Worm (Caenorhabditis elegans) whole organism, late embryonic: ENCODE data around the gene syx-16.

Source experiments
- C08G9.2 ChIP-seq: sonication (generic microtip); optimal IDR thresholded peaks from 2 replicates; lab custom pipeline; 2016; ENCODE audit warnings: mild to moderate bottlenecking, missing genetic modification characterization, moderate library complexity, missing compliant biosample characterization
- F13H6.1 ChIP-seq: sonication (generic microtip); optimal IDR thresholded peaks from 2 replicates; lab custom pipeline; 2016; ENCODE audit warnings: missing genetic modification characterization, missing compliant biosample characterization
- K02D7.2 ChIP-seq: sonication (generic microtip); optimal IDR thresholded peaks from 2 replicates; lab custom pipeline; 2017; ENCODE audit warnings: mild to moderate bottlenecking, missing genetic modification characterization, missing compliant biosample characterization
- K09A11.1 ChIP-seq: sonication (generic microtip); optimal IDR thresholded peaks from 2 replicates; lab custom pipeline; 2017; ENCODE audit warnings: antibody characterized with exemption, mild to moderate bottlenecking, missing genetic modification characterization, missing compliant biosample characterization; ENCODE audit not compliant: insufficient read depth
- ahr-1 ChIP-seq: sonication (generic microtip); optimal IDR thresholded peaks from 2 replicates; lab custom pipeline; 2016; ENCODE audit warnings: missing genetic modification characterization, missing compliant biosample characterization
- ceh-24 ChIP-seq: sonication (generic microtip); optimal IDR thresholded peaks from 2 replicates; lab custom pipeline; 2016; ENCODE audit warnings: mild to moderate bottlenecking, missing genetic modification characterization, missing compliant biosample characterization
- ceh-34 ChIP-seq: sonication (generic microtip); optimal IDR thresholded peaks from 2 replicates; lab custom pipeline; 2016; ENCODE audit warnings: mild to moderate bottlenecking, missing genetic modification characterization, missing compliant biosample characterization
- ceh-45 ChIP-seq: fragments of 200-800 bp; sonication (Bioruptor generic); IDR thresholded peaks from 2 replicates; pipeline ENCODE4 v1.3.6; 2022; ENCODE audit warnings: missing genetic modification reagents, missing genetic modification characterization, missing compliant biosample characterization
- ceh-48 ChIP-seq: sonication (generic microtip); optimal IDR thresholded peaks from 2 replicates; lab custom pipeline; 2016; ENCODE audit warnings: missing genetic modification characterization, inconsistent platforms, missing compliant biosample characterization
- che-1 ChIP-seq: sonication (generic microtip); optimal IDR thresholded peaks from 2 replicates; lab custom pipeline; 2016; ENCODE audit warnings: mild to moderate bottlenecking, missing genetic modification characterization, missing compliant biosample characterization
- dve-1 ChIP-seq: sonication (generic microtip); optimal IDR thresholded peaks from 2 replicates; lab custom pipeline; 2017; ENCODE audit warnings: antibody characterized with exemption, mild to moderate bottlenecking, missing genetic modification characterization, missing compliant biosample characterization
- elt-4 ChIP-seq: sonication (generic microtip); optimal IDR thresholded peaks from 2 replicates; lab custom pipeline; 2016; ENCODE audit warnings: missing genetic modification characterization, missing compliant biosample characterization
- ets-4 ChIP-seq: sonication (generic microtip); optimal IDR thresholded peaks from 2 replicates; lab custom pipeline; 2016; ENCODE audit warnings: missing genetic modification characterization, missing compliant biosample characterization
- fax-1 ChIP-seq: sonication (generic microtip); optimal IDR thresholded peaks from 2 replicates; lab custom pipeline; 2016; ENCODE audit warnings: missing genotype, missing genetic modification characterization, missing compliant biosample characterization
- fkh-10 ChIP-seq: fragments of 150-350 bp; optimal IDR thresholded peaks from 2 replicates; lab custom pipeline; 2014; ENCODE audit warnings: missing biosample characterization, missing genetic modification reagents, missing genetic modification characterization
- fkh-6 ChIP-seq: sonication (generic microtip); optimal IDR thresholded peaks from 2 replicates; lab custom pipeline; 2016; ENCODE audit warnings: missing genetic modification characterization, missing compliant biosample characterization
- gmeb-2 ChIP-seq: sonication (generic microtip); optimal IDR thresholded peaks from 2 replicates; lab custom pipeline; 2016; ENCODE audit warnings: missing genetic modification characterization, inconsistent platforms, missing compliant biosample characterization
- hlh-13 ChIP-seq: fragments of 200-800 bp; sonication (Bioruptor generic); optimal IDR thresholded peaks from 2 replicates; lab custom pipeline; 2018; ENCODE audit warnings: mild to moderate bottlenecking, missing genetic modification characterization, missing compliant biosample characterization
- hlh-15 ChIP-seq: sonication (generic microtip); optimal IDR thresholded peaks from 2 replicates; lab custom pipeline; 2016; ENCODE audit warnings: missing genetic modification characterization, missing compliant biosample characterization
- hlh-30 ChIP-seq: sonication (generic microtip); optimal IDR thresholded peaks from 2 replicates; lab custom pipeline; 2017; ENCODE audit warnings: antibody characterized with exemption, missing genetic modification characterization, missing compliant biosample characterization; ENCODE audit not compliant: insufficient read depth
- lin-11 ChIP-seq: fragments of 200-800 bp; sonication (Bioruptor generic); optimal IDR thresholded peaks from 2 replicates; lab custom pipeline; 2018; ENCODE audit warnings: mild to moderate bottlenecking, missing genetic modification characterization, missing compliant biosample characterization
- mec-3 ChIP-seq: sonication (generic microtip); optimal IDR thresholded peaks from 2 replicates; lab custom pipeline; 2016; ENCODE audit warnings: borderline replicate concordance, missing genetic modification characterization, missing compliant biosample characterization
- nfya-1 ChIP-seq: sonication (generic microtip); optimal IDR thresholded peaks from 2 replicates; lab custom pipeline; 2017; ENCODE audit warnings: missing genetic modification characterization, mild to moderate bottlenecking, missing compliant biosample characterization, antibody characterized with exemption, moderate library complexity
- nhr-11 ChIP-seq: fragments of 150-350 bp; optimal IDR thresholded peaks from 2 replicates; lab custom pipeline; 2014; ENCODE audit warnings: missing biosample characterization, missing genetic modification characterization
- nhr-232 ChIP-seq: sonication (generic microtip); optimal IDR thresholded peaks from 2 replicates; lab custom pipeline; 2016; ENCODE audit warnings: missing genetic modification characterization, missing compliant biosample characterization
- odd-2 ChIP-seq: sonication (generic microtip); optimal IDR thresholded peaks from 2 replicates; lab custom pipeline; 2017; ENCODE audit warnings: antibody characterized with exemption, mild to moderate bottlenecking, missing genetic modification characterization, missing compliant biosample characterization
- pag-3 ChIP-seq: sonication (generic microtip); optimal IDR thresholded peaks from 2 replicates; lab custom pipeline; 2016; ENCODE audit warnings: missing compliant biosample characterization, missing genetic modification characterization, borderline replicate concordance
- pax-1 ChIP-seq: fragments of 150-350 bp; optimal IDR thresholded peaks from 2 replicates; lab custom pipeline; 2014; ENCODE audit warnings: missing biosample characterization, missing genetic modification characterization
- pha-2 ChIP-seq: sonication (generic microtip); optimal IDR thresholded peaks from 2 replicates; lab custom pipeline; 2017; ENCODE audit warnings: mild to moderate bottlenecking, missing genetic modification characterization, missing compliant biosample characterization
- pha-4 ChIP-seq: fragments of 150-350 bp; optimal IDR thresholded peaks from 2 replicates; lab custom pipeline; 2018; ENCODE audit warnings: missing biosample characterization, missing genetic modification reagents, missing genetic modification characterization
- pqm-1 ChIP-seq: sonication (generic microtip); optimal IDR thresholded peaks from 2 replicates; lab custom pipeline; 2016; ENCODE audit warnings: missing genetic modification characterization, missing compliant biosample characterization
- pros-1 ChIP-seq: fragments of 150-350 bp; optimal IDR thresholded peaks from 2 replicates; lab custom pipeline; 2014; ENCODE audit warnings: missing biosample characterization, missing genetic modification reagents, missing genetic modification characterization
- ref-2 ChIP-seq: sonication (generic microtip); optimal IDR thresholded peaks from 2 replicates; lab custom pipeline; 2016; ENCODE audit warnings: missing genetic modification characterization, missing compliant biosample characterization
- sdc-2 ChIP-seq: sonication (generic microtip); optimal IDR thresholded peaks from 2 replicates; lab custom pipeline; 2016; ENCODE audit warnings: missing genotype, missing genetic modification characterization, missing compliant biosample characterization
- sox-2 ChIP-seq: fragments of 200-800 bp; sonication (Bioruptor generic); IDR thresholded peaks from 2 replicates; pipeline ENCODE4 v1.3.6; 2022; ENCODE audit warnings: missing genetic modification reagents, missing genetic modification characterization, missing compliant biosample characterization
- sox-4 ChIP-seq: sonication (generic microtip); optimal IDR thresholded peaks from 2 replicates; lab custom pipeline; 2017; ENCODE audit warnings: mild to moderate bottlenecking, missing genetic modification characterization, inconsistent platforms, missing compliant biosample characterization
- syd-9 ChIP-seq: sonication (generic microtip); optimal IDR thresholded peaks from 2 replicates; lab custom pipeline; 2016; ENCODE audit warnings: mild to moderate bottlenecking, missing genetic modification characterization, moderate library complexity, missing compliant biosample characterization
- tbx-7 ChIP-seq: sonication (generic microtip); optimal IDR thresholded peaks from 2 replicates; lab custom pipeline; 2016; ENCODE audit warnings: missing genotype, missing genetic modification characterization, missing compliant biosample characterization
- unc-3 ChIP-seq, 2 experiments: fragments of 200-800 bp in 1 of 2; sonication (Bioruptor generic) in 1 of 2; sonication (generic microtip) in 1 of 2; conservative IDR thresholded peaks in 1 of 2; optimal IDR thresholded peaks in 1 of 2; 2 replicates each; pipeline versions ENCODE4 v1.3.6 to Lab custom; 2016 to 2022; ENCODE audit warnings: missing compliant biosample characterization in 2 of 2, missing genetic modification characterization in 2 of 2, missing genetic modification reagents in 1 of 2
- unc-42 ChIP-seq: sonication (generic microtip); optimal IDR thresholded peaks from 2 replicates; lab custom pipeline; 2016; ENCODE audit warnings: missing genotype, missing genetic modification characterization, missing compliant biosample characterization
- unc-55 ChIP-seq: sonication (generic microtip); optimal IDR thresholded peaks from 2 replicates; lab custom pipeline; 2017; ENCODE audit warnings: missing biosample characterization, missing genetic modification reagents, missing genetic modification characterization
- ztf-16 ChIP-seq: sonication (generic microtip); optimal IDR thresholded peaks from 2 replicates; lab custom pipeline; 2017; ENCODE audit warnings: missing genetic modification characterization, missing compliant biosample characterization

Gene syx-16

DNA sequence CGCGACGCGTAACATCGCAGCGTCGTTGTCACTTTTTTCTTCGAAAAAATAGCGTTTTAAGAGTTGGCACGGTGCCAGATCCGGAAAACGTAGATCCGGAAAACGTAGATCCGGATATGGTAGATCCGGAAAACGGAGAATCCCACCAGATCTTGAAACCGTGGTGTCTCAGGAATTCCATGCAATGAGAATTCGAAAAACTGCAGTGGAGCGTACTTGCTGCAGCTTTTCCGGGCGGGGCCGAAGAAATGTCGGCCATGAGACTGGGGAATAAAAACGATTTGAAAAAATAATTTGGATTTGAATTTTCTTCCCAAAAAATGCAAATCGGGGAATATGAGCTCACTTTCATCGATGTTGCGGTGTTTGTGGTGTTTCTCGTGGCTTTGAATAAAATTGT is 36.4 kb downstream of the syx-16 start, which contains the start of gene K10D2.5 (continued):
- TF ChIP-seq sox-2: peak; percentile 23
- TF ChIP-seq unc-42: peak; percentile 87
- peak; percentile 91 for TF ChIP-seq F13H6.1
- TF ChIP-seq sdc-2 (tag; lab: Kevin White, UChicago): peak; percentile 79
- TF ChIP-seq hlh-15 (tag; lab: Kevin White, UChicago): peak; percentile 52
- peak; percentile 80 for TF ChIP-seq ahr-1 (tag; lab: Kevin White, UChicago)
- TF ChIP-seq nhr-232 (tag; lab: Kevin White, UChicago): peak; percentile 25
- TF ChIP-seq ref-2 (tag; lab: Kevin White, UChicago): peak; percentile 99
- peak; percentile 49 for TF ChIP-seq pax-1 (tag; lab: Kevin White, UChicago)
- TF ChIP-seq syd-9 (tag; lab: Kevin White, UChicago): peak; percentile 82
- TF ChIP-seq ets-4 (tag; lab: Kevin White, UChicago): peak; percentile 100
- TF ChIP-seq ceh-34 (tag; lab: Kevin White, UChicago): peak; percentile 94
- TF ChIP-seq pha-2: no peak
- peak; percentile 91 for TF ChIP-seq elt-4 (tag; lab: Kevin White, UChicago)
- peak; percentile 85 for TF ChIP-seq fkh-6 (tag; lab: Kevin White, UChicago)
- peak; percentile 55 for TF ChIP-seq gmeb-2 (tag; lab: Kevin White, UChicago)
- peak; percentile 94 for TF ChIP-seq pqm-1 (tag; lab: Kevin White, UChicago)
- peak; percentile 39 for TF ChIP-seq ceh-48 (tag; lab: Kevin White, UChicago)
- TF ChIP-seq C08G9.2 (tag; lab: Kevin White, UChicago): peak; percentile 100
- TF ChIP-seq unc-3 (GFP tag; conservative IDR thresholded peaks at IDR 0.05; lab: Robert Waterston, UW): peak; percentile 79
- TF ChIP-seq unc-3 (tag; optimal IDR thresholded peaks at IDR 0.05; lab: Kevin White, UChicago): peak; percentile 45
- TF ChIP-seq ztf-16 (tag; lab: Kevin White, UChicago): peak; percentile 92
- TF ChIP-seq pha-4 (tag; lab: Kevin White, UChicago): no peak
- peak; percentile 60 for TF ChIP-seq K02D7.2 (tag; lab: Kevin White, UChicago)
- peak; percentile 78 for TF ChIP-seq nfya-1
- TF ChIP-seq nhr-11 (tag; lab: Kevin White, UChicago): no peak
- TF ChIP-seq che-1 (tag; lab: Kevin White, UChicago): no peak
- TF ChIP-seq ceh-24 (tag; lab: Kevin White, UChicago): no peak
- no peak for TF ChIP-seq unc-55 (GFP tag; lab: Kevin White, UChicago)
- TF ChIP-seq fkh-10 (GFP tag; lab: Kevin White, UChicago): no peak
- TF ChIP-seq ceh-45: 0 out of 2 replicates have a peak, but pooled peaks have one; percentile 16
- TF ChIP-seq hlh-13: peak; percentile 49
- peak; percentile 93 for TF ChIP-seq fax-1 (tag; lab: Kevin White, UChicago)
- TF ChIP-seq K09A11.1 (tag; lab: Kevin White, UChicago): no peak
- TF ChIP-seq hlh-30 (tag; lab: Kevin White, UChicago): peak; percentile 23
- TF ChIP-seq dve-1 (tag; lab: Kevin White, UChicago): peak; percentile 69
- TF ChIP-seq odd-2 (tag; lab: Kevin White, UChicago): no peak
- TF ChIP-seq pag-3: peak; percentile 78
- TF ChIP-seq mec-3 (tag; lab: Kevin White, UChicago): peak; percentile 98
- TF ChIP-seq tbx-7: peak; percentile 99

DNA sequence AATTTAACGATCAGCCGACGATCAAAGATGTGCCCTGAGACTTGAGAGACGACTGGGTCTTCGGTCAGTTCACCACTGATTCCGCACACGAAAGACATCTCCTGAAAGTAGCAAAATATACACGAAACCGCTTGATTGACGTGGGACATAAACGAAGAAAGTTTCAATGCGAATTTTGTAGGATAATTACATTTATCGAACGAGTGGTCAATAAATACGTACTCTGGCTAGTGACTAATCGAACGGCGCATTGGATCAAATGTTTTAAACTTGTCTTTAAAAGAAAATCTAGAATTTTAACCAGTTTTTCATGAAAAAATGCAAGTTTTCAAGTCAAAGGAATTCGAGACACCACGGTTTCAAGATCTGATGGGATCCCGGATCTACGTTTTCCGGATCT is 37.0 kb downstream of the syx-16 start, which contains the start of gene prp-19:
Gene prp-19, minus strand, starts transcription at position 101 of the 400 bp plus-strand sequence.
- TF ChIP-seq pros-1 (tag; lab: Kevin White, UChicago): no peak
- no peak for TF ChIP-seq lin-11 (tag; lab: Kevin White, UChicago)
- no peak for TF ChIP-seq C08G9.2 (tag; lab: Kevin White, UChicago)
- no peak for TF ChIP-seq sox-4 (tag; lab: Kevin White, UChicago)
- TF ChIP-seq ceh-24 (tag; lab: Kevin White, UChicago): no peak
- no peak for TF ChIP-seq tbx-7
